Fruit fly (Drosophila melanogaster) whole organism, adult: ENCODE measurements around the gene CG3568.

Experiments
- CG11617 ChIP-seq: fragments of 200-800 bp; sonication (Bioruptor generic); optimal IDR thresholded peaks from 2 replicates; lab custom pipeline; 2017; ENCODE audit warnings: mild to moderate bottlenecking, missing biosample characterization, missing genetic modification reagents, missing genetic modification characterization
- CG12768 ChIP-seq: fragments of 200-800 bp; sonication (Bioruptor generic); optimal IDR thresholded peaks from 2 replicates; lab custom pipeline; 2017; ENCODE audit warnings: missing biosample characterization, missing genetic modification characterization, mild to moderate bottlenecking, moderate library complexity, missing genetic modification reagents
- CG5204 ChIP-seq: fragments of 200-800 bp; sonication (Bioruptor generic); optimal IDR thresholded peaks from 2 replicates; lab custom pipeline; 2016; ENCODE audit warnings: missing biosample characterization, missing genetic modification characterization
- CG7045 ChIP-seq: fragments of 200-800 bp; sonication (Bioruptor generic); optimal IDR thresholded peaks from 2 replicates; lab custom pipeline; 2017; ENCODE audit warnings: missing biosample characterization, mild to moderate bottlenecking, missing genetic modification characterization
- Clk ChIP-seq: fragments of 200-800 bp; sonication (Bioruptor generic); optimal IDR thresholded peaks from 2 replicates; lab custom pipeline; 2017; ENCODE audit warnings: missing biosample characterization, missing genetic modification characterization
- cnc ChIP-seq, 2 experiments: fragments of >200 bp; optimal IDR thresholded peaks; 2 replicates each; lab custom pipeline; 2017
- kay ChIP-seq: fragments of 200-800 bp; sonication (Bioruptor generic); peaks from one replicate; lab custom pipeline; 2016; ENCODE audit warnings: missing biosample characterization, missing genetic modification characterization, borderline replicate concordance
- toe ChIP-seq: fragments of 200-800 bp; sonication (Bioruptor generic); optimal IDR thresholded peaks from 2 replicates; lab custom pipeline; 2016; ENCODE audit warnings: missing biosample characterization, missing genetic modification characterization

- TF ChIP-seq CG11617 (no peak), CG12768 (no peak), kay (no peak), toe (GFP tag; lab: Kevin White, UChicago) (no peak), CG5204 (GFP tag; lab: Kevin White, UChicago) (no peak), CG7045 (GFP tag; lab: Kevin White, UChicago) (no peak), Clk (GFP tag; lab: Kevin White, UChicago) (no peak), cnc (optimal IDR thresholded peaks at IDR 0.05; lab: Kevin White, UChicago) (no peak)
Measured at dm6 chrX:4520879-4521278, 21.6 kb upstream of the CG3568 start.
